Worm (Caenorhabditis elegans) whole organism, dauer: Measurements from ENCODE around the gene ekl-5.

Experiments used
- unc-62 ChIP-seq: sonication (generic microtip); optimal IDR thresholded peaks from 2 replicates; lab custom pipeline; 2017; ENCODE audit warnings: missing biosample characterization, missing genetic modification reagents, missing genetic modification characterization

ekl-5 gene

DNA sequence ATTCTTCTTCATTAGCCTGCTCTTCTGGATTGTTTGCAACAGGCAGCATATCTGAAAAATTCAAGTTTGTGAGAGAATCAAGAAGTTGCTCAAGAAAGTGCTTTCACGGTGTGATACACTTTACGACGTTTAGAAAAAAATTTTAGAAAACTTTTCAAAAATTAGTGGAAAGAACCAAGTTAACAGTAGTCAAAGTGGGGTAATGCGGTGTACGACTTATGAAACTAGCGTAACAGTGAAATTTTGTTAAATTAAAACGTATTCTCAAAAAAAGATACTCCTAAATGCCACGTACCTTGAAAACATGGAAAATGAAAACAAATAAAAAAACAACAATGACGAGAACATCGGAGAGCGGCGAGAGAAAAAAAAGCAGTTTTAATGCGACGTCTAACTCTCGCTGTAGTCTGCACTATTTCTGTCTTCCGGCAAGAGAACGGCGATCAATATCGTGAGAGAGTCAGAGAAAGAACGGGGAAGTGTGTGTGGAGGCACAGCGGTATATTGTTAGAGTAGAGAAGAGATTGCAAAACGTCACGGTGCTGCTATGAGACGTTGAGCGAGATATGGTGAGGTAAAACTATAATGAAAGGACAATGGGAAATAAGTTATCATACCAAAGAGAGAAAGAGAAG lies at the start of gene ekl-5:
ekl-5 (minus strand) TSS at position 51 of the 635 bp plus-strand sequence.
- no peak for TF ChIP-seq unc-62 (GFP tag; lab: Kevin White, UChicago)

DNA sequence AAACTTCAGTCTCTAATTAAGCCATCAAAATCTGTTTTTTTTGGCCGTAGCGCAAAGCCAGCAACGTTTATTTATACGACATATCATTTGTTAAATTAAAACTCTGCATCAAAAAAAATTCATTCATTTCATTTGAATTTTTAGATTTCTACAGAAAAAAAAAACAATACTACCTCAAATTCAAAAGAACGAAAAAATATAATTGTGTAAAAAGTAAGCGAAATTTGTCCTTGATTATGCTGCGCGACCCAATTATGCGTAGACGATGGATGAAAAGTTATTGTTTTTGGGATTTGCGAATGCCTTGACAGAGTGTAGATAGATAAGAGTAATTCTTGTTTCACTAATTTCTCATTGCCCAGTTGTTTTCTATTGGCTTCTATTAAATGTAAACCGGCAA lies 46.2 kb upstream of the ekl-5 start, which contains the start of gene F48F7.3:
F48F7.3 (plus strand) TSS at position 301 of the 400 bp plus-strand sequence.
- no peak for TF ChIP-seq unc-62 (GFP tag; lab: Kevin White, UChicago)

DNA sequence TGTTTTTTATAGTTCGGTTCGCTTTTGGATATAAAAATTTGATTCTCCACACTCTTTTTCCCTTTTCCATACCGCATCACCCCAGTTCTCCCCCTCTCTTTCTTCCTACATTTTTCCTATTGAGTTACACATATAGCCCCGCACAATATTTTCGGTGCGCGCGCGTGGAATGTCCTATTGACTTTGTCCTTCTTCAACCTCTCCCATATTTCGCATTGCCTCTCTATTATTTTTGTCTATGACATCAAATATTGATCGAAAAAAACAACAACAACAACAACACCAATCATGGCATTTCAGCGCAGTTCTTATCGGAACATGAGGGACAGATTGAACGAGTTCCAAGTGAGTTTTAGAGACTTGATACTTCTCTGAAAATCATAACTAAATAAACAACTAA lies 42.9 kb upstream of the ekl-5 start, which contains the start of gene syx-2:
syx-2 (plus strand) TSS at position 301 of the 400 bp plus-strand sequence.
- TF ChIP-seq unc-62 (GFP tag; lab: Kevin White, UChicago) = no peak

DNA sequence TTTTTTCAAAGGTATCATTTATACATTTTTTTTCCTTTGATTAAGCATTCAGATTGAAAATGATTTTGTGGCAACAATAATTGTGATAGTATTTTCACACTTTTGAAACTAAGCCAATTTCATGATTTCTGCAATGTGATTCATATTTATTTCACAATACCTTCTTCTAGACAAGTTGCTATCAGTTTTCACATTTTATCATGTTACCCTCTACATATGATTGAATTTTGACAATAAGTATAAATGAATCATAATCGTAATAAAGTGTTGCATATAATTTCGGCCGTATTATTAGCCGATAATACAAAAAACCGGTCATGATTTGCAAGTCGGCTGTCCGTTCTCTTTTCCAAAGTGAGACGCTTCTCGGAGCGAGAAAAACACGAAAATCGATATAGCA lies 42.4 kb upstream of the ekl-5 start:
- no peak for TF ChIP-seq unc-62 (GFP tag; lab: Kevin White, UChicago)

DNA sequence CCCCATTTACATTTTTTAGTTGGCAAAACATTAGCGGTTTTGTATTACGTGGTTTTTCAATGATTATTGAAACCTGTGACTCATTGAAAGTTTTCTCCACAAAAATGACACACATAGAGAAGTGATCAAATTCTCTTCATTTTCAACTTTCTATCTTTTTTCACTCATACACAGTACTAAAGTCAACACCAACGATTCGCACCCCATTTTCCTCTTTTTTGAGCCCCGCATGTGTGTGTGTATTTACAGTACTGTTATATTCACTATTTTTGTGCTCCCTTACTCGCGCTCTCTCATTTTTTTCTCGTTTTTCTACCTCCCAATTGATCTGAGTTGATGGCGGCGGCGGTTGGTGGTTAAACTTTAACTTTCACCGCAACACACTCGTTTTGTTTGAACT lies 41.5 kb upstream of the ekl-5 start:
- TF ChIP-seq unc-62 (GFP tag; lab: Kevin White, UChicago) = no peak

DNA sequence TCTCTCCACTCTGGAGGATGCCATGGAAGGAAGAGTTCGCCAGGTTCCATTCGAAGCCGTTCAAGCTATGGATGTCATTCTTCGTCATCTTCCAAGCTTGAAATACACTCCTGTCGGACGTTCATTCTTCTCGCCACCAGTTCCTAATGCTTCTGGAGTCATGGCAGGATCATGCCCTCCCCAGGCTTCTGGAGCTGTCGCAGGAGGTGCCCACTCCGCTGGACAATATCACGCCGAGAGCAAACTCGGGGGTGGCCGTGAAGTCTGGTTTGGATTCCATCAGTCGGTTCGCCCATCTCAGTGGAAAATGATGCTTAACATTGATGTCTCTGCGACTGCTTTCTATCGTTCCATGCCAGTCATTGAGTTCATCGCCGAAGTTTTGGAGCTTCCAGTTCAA lies 35.4 kb upstream of the ekl-5 start:
- no peak for TF ChIP-seq unc-62 (GFP tag; lab: Kevin White, UChicago)

DNA sequence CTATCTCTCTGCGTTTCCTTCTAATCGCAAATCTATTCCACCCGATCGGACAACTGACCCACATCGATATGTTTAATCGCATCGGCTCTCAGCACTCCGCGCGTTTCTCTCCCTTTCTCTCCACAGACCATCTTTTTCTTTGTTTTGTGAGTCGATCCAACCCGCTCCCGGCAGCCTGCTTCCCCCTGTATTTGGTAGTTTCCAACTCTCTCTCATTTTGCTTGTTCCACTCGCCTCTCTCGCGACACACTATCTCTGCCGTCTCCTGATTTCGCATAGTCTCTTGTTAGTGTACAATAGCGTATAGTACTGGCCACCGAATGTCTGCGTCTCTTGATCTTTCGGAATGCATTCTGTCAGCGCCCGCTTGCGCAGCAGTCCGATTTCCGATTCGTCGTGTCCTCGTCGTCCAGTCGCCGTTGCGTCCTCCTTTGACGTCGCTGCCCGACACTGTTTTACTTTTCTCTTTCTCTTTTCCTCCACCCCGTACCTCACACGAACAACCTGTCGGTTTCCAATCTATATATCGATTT lies 33.7 kb upstream of the ekl-5 start:
- TF ChIP-seq unc-62 (GFP tag; lab: Kevin White, UChicago) = no peak

DNA sequence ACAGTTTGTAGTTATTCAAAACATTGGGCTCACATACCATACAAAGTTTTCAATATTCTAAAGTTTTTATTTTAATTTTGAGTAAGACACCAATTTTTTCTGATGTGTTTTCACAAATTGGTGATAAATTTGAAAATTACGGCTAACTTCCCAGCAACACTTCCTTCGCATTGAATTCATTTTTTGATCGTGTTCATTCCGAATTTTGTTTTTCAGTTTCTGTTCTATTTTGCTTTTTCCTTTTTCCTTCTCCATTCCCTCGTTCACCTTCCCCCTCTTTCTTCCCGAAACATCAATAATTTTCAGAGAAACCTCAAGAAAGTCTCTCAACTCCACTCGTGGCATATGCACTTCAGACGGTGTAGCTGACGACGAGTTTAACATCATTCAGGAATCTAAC lies 31.8 kb upstream of the ekl-5 start, which contains the start of gene alg-1:
alg-1 (plus strand) TSS at position 301 of the 400 bp plus-strand sequence.
- TF ChIP-seq unc-62 (GFP tag; lab: Kevin White, UChicago) = no peak

DNA sequence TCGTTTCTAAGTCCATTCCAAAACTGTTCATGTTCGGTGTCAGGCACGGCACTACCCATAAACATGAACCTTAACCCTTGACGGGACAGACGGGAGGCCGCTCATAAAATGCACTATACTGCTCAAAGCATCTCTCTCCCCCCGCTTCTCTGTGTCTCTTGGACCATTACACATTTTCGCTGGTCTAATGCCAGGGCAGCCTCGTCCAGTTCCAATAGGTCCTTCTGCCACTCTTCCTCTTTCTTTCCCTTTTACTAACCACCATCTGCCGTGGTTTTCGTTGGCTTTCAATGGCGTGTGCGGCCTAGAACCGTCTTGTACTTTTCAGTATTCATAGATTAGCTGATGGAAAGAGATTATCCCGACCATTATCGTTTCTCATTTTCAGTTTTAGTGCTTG lies 31.2 kb upstream of the ekl-5 start:
- no peak for TF ChIP-seq unc-62 (GFP tag; lab: Kevin White, UChicago)

DNA sequence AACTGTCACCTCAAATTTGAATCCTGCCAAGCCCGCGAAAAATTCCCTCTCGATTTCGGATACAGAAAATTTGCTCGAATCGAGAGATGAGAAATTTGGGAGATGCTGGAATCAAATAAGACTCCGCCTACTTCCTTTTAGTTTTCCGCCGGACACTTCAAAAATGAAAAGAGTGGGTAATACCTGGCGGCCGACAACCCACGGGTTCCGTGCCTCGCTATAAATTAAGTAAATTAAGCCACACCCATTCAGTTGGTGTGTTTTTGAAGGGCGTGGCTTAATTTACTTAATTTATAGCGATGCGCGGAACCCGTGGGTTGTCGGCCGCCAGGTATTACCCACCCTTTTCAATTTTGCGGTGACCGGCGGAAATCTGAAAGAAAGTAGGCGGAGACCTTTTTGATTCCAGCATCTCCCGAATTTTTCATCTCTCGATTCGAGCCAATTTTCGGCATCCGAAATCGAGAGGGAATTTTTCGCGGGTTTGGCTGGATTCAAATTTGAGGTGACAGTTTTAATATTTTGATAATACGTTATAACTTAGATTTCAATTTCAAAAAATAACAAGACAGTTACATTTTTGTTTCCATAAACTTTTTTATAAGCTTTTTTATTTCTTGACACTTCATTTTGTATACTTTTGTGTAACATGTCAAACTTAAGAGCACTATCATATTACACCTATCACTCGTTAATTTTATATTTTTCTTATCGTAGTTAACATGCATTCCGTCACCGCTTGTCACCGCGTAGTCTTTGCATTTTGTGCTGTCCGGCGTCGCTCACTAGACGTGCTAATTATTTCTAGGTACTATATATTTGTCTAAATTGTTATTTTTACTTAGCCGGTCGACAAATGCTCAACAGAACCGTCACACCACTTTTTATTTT lies 30.0 kb upstream of the ekl-5 start:
- no peak for TF ChIP-seq unc-62 (GFP tag; lab: Kevin White, UChicago)

DNA sequence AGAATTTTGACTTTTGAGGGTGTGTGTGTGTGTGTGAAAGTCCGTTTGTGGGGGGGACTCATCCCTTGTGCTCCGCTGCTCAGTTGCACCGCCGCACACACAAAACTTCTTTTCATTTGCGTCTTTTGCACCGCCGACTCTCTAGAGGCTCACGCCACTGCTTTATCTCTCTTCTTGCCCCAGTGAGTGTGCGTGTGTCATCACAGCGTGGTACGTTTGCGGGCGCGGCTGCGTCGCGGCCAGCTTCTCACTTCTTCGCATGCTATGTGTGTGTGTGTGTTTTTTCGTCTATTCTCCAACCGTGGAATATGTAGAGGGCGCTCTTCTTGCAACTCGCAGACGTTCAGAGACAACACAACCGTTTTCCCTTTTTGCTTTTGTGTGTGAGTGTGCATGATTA lies 28.6 kb upstream of the ekl-5 start:
- TF ChIP-seq unc-62 (GFP tag; lab: Kevin White, UChicago) = no peak

DNA sequence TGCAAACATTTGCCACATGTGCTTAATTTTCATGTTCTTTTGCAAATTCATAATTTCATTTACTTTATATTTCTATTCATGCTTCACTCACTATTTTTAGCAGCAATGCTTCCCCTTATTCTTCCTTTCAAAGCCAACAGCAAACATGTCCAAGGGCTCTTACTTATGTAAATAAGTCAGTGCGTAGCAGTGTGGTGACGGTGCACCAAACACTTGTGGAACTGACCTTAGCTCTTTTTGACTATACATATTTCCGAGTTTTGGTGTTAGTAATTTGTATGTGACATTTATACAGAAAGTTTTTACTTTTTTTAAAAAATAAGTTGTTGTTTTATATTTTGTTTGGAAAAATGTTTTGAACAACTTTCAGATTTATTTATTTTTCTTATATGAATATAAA lies 28.1 kb upstream of the ekl-5 start:
- no peak for TF ChIP-seq unc-62 (GFP tag; lab: Kevin White, UChicago)

DNA sequence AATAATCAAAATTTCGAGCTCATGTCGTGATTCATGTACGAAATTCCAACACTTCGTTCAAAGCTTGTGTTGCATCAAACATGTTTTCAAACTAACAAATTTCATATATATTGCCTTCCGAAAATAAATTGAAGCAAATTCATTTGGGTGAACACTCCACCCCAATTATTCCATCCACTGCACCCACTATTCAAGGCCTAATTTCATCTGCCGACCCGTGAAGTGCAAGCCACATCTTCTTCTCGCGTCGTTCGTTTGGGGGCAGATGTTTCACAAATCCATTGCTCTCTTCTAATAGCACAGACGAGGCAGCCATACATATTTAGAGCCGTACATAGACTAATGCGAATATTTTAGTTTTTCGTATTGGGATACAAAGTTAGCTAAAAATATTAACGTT lies 27.2 kb upstream of the ekl-5 start:
- no peak for TF ChIP-seq unc-62 (GFP tag; lab: Kevin White, UChicago)

DNA sequence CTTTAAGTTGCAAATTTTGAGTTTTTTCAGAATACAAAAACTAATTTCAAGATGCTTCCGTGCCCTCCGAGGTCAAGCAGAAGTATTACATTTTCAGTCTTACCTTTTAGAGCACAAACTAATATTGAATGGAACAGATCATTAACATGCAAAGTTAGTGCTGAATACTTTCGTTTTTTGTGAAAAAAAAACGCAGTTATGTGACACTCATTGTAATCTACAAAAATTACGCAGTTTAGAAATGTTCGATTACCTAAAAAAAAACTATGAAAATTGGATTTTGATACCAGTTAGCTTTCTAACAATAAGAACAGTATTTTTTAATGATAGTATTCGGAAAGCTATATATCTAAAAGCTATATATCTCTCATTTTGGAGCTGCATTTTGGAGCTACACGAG lies 24.9 kb upstream of the ekl-5 start:
- no peak for TF ChIP-seq unc-62 (GFP tag; lab: Kevin White, UChicago)

DNA sequence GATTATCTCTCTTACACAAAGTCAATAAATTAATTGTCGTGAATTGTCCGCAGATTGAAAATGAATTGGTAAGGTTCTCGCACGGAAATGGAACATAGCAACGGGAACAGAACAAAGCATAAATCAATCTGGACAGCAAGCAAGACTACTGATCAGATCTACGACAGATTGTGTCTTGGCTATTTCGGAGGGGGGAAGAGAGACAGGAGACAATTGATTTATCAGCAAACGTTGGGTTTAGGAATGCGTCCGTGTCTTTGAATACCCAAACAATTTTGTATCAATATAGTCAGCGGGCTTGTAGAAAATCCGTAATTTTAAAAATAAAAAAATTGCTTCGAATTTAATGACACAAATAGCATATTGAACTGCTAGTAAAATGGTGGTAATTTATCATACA lies 24.3 kb upstream of the ekl-5 start:
- no peak for TF ChIP-seq unc-62 (GFP tag; lab: Kevin White, UChicago)

DNA sequence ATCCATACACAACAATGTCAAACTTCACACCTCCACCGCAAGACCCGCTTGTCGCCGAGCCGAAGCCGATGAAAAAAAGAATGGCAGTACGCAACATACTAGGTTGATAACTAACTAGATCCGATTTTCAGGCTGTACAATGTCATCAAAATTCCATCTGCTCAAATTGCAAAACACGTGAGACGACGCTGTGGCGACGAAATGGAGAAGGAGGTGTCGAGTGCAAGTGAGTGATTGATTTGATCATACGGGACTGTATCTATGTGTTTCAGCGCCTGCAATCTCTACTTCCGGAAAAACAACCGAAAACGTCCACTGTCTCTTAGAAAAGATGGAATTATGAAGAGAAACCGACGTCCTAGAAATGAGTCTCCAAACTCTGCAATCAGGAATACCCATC lies 23.3 kb upstream of the ekl-5 start:
- TF ChIP-seq unc-62 (GFP tag; lab: Kevin White, UChicago) = no peak
